Fruit fly (Drosophila melanogaster) whole organism, embryonic: ENCODE data around the gene tank.

Experiments used
- CG1024 ChIP-seq: fragments of 200-800 bp; sonication (Bioruptor generic); IDR thresholded peaks from 2 replicates; pipeline ENCODE4 v1.3.6; 2022; ENCODE audit warnings: missing biosample characterization, missing genetic modification characterization
- CG11398 ChIP-seq: fragments of 200-800 bp; sonication (Bioruptor generic); optimal IDR thresholded peaks from 2 replicates; lab custom pipeline; 2016; ENCODE audit warnings: missing biosample characterization, missing genetic modification characterization
- CG11560 ChIP-seq: fragments of 200-800 bp; sonication (Bioruptor generic); IDR thresholded peaks from 3 replicates; pipeline ENCODE4 v1.3.6; 2022; ENCODE audit warnings: missing biosample characterization, missing genetic modification characterization
- CG1647 ChIP-seq: fragments of 200-800 bp; sonication (Bioruptor generic); optimal IDR thresholded peaks from 3 replicates; lab custom pipeline; 2016; ENCODE audit warnings: missing biosample characterization, missing genetic modification characterization
- CG17912 ChIP-seq: fragments of 200-800 bp; sonication (Bioruptor generic); optimal IDR thresholded peaks from 2 replicates; lab custom pipeline; 2018; ENCODE audit warnings: missing biosample characterization, mild to moderate bottlenecking, missing genetic modification characterization
- CG18262 ChIP-seq: fragments of 200-800 bp; optimal IDR thresholded peaks from 3 replicates; lab custom pipeline; 2019; ENCODE audit warnings: missing biosample characterization, mild to moderate bottlenecking, missing genetic modification characterization, moderate library complexity
- CG34376 ChIP-seq: fragments of 200-800 bp; sonication (Bioruptor generic); optimal IDR thresholded peaks from 2 replicates; lab custom pipeline; 2018; ENCODE audit warnings: missing biosample characterization, mild to moderate bottlenecking, missing genetic modification characterization
- CG4360 ChIP-seq: fragments of 200-800 bp; sonication (Bioruptor generic); IDR thresholded peaks from 2 replicates; pipeline ENCODE4 v1.3.6; 2022; ENCODE audit warnings: missing biosample characterization, missing genetic modification characterization
- CG4820 ChIP-seq: fragments of 200-800 bp; sonication (Bioruptor generic); optimal IDR thresholded peaks from 3 replicates; lab custom pipeline; 2016; ENCODE audit warnings: missing biosample characterization, missing genetic modification characterization
- CG6654 ChIP-seq: fragments of 200-800 bp; sonication (Bioruptor generic); optimal IDR thresholded peaks from 2 replicates; lab custom pipeline; 2017; ENCODE audit warnings: missing biosample characterization, mild to moderate bottlenecking, missing genetic modification characterization
- CG6683 ChIP-seq: fragments of 200-800 bp; sonication (Bioruptor generic); optimal IDR thresholded peaks from 2 replicates; lab custom pipeline; 2017; ENCODE audit warnings: missing biosample characterization, mild to moderate bottlenecking, missing genetic modification characterization, missing genetic modification reagents
- CG6813 ChIP-seq: fragments of 200-800 bp; sonication (Bioruptor generic); optimal IDR thresholded peaks from 2 replicates; lab custom pipeline; 2017; ENCODE audit warnings: missing biosample characterization, missing genetic modification characterization, mild to moderate bottlenecking, moderate library complexity, missing genetic modification reagents
- CG7745 ChIP-seq: fragments of 200-800 bp; sonication (Bioruptor generic); optimal IDR thresholded peaks from 2 replicates; lab custom pipeline; 2018; ENCODE audit warnings: missing biosample characterization, mild to moderate bottlenecking, missing genetic modification characterization, moderate library complexity
- Camta ChIP-seq: fragments of 200-800 bp; sonication (Bioruptor generic); optimal IDR thresholded peaks from 2 replicates; lab custom pipeline; 2016; ENCODE audit warnings: missing biosample characterization, missing genetic modification characterization
- Dad ChIP-seq: fragments of 200-800 bp; sonication (Bioruptor generic); optimal IDR thresholded peaks from 3 replicates; lab custom pipeline; 2016; ENCODE audit warnings: missing biosample characterization, missing genetic modification characterization
- Dip3 ChIP-seq: fragments of 200-800 bp; sonication (Bioruptor generic); optimal IDR thresholded peaks from 3 replicates; lab custom pipeline; 2016; ENCODE audit warnings: missing biosample characterization, missing genetic modification characterization
- Doc3 ChIP-seq: fragments of 200-800 bp; sonication (Bioruptor generic); IDR thresholded peaks from 3 replicates; pipeline ENCODE4 v1.3.6; 2022; ENCODE audit warnings: missing biosample characterization, missing genetic modification characterization; ENCODE audit not compliant: partially characterized antibody
- Dp ChIP-seq: fragments of 200-800 bp; sonication (Bioruptor generic); optimal IDR thresholded peaks from 2 replicates; lab custom pipeline; 2018; ENCODE audit warnings: missing biosample characterization, mild to moderate bottlenecking, missing genetic modification characterization, moderate library complexity
- Ets97D ChIP-seq: fragments of 200-800 bp; sonication (Bioruptor generic); optimal IDR thresholded peaks from 3 replicates; lab custom pipeline; 2016; ENCODE audit warnings: missing biosample characterization, missing genetic modification characterization
- Hey ChIP-seq: fragments of 200-800 bp; sonication (Bioruptor generic); optimal IDR thresholded peaks from 3 replicates; lab custom pipeline; 2018; ENCODE audit warnings: missing biosample characterization, mild to moderate bottlenecking, missing genetic modification characterization
- Hmr ChIP-seq: fragments of 200-800 bp; sonication (Bioruptor generic); optimal IDR thresholded peaks from 3 replicates; lab custom pipeline; 2017; ENCODE audit warnings: mild to moderate bottlenecking, missing biosample characterization, missing genetic modification reagents, missing genetic modification characterization
- Myb ChIP-seq: fragments of 200-800 bp; sonication (Bioruptor generic); optimal IDR thresholded peaks from 2 replicates; lab custom pipeline; 2016; ENCODE audit warnings: missing biosample characterization, missing genetic modification characterization
- Ptx1 ChIP-seq: fragments of 200-800 bp; sonication (Bioruptor generic); IDR thresholded peaks from 2 replicates; pipeline ENCODE4 v1.3.6; 2022; ENCODE audit warnings: missing biosample characterization, missing genetic modification characterization
- Side ChIP-seq: fragments of 200-800 bp; sonication (Bioruptor generic); optimal IDR thresholded peaks from 2 replicates; lab custom pipeline; 2016; ENCODE audit warnings: missing biosample characterization, missing genetic modification characterization
- ara ChIP-seq: fragments of 200-800 bp; sonication (Bioruptor generic); IDR thresholded peaks from 2 replicates; pipeline ENCODE4 v1.3.6; 2022; ENCODE audit warnings: missing biosample characterization, missing genetic modification characterization
- bab2 ChIP-seq: fragments of 200-800 bp; sonication (Bioruptor generic); optimal IDR thresholded peaks from 2 replicates; lab custom pipeline; 2016; ENCODE audit warnings: missing biosample characterization, missing genetic modification characterization
- bsh ChIP-seq, 2 experiments: fragments of 200-800 bp; sonication (Bioruptor generic); optimal IDR thresholded peaks; 2 replicates each; lab custom pipeline; 2017 to 2018; ENCODE audit warnings: mild to moderate bottlenecking in 2 of 2, missing biosample characterization in 2 of 2, missing genetic modification characterization in 2 of 2, moderate library complexity in 1 of 2
- cato ChIP-seq: fragments of 200-800 bp; sonication (Bioruptor generic); optimal IDR thresholded peaks from 2 replicates; lab custom pipeline; 2016; ENCODE audit warnings: missing biosample characterization, missing genetic modification characterization, borderline replicate concordance
- chn ChIP-seq: fragments of 200-800 bp; sonication (Bioruptor generic); optimal IDR thresholded peaks from 2 replicates; lab custom pipeline; 2016; ENCODE audit warnings: missing biosample characterization, missing genetic modification characterization
- ci ChIP-seq: fragments of 200-800 bp; sonication (Bioruptor generic); IDR thresholded peaks from 3 replicates; pipeline ENCODE4 v1.3.6; 2022; ENCODE audit warnings: missing biosample characterization, missing genetic modification characterization
- corto ChIP-seq: fragments of 200-800 bp; sonication (Bioruptor generic); optimal IDR thresholded peaks from 2 replicates; lab custom pipeline; 2016; ENCODE audit warnings: missing biosample characterization, mild to moderate bottlenecking, missing genetic modification characterization, moderate library complexity
- cwo ChIP-seq: fragments of 200-800 bp; sonication (Bioruptor generic); optimal IDR thresholded peaks from 3 replicates; lab custom pipeline; 2017; ENCODE audit warnings: missing biosample characterization, missing genetic modification characterization, mild to moderate bottlenecking, moderate library complexity, missing genetic modification reagents
- dmrt99B ChIP-seq: fragments of 200-800 bp; sonication (Bioruptor generic); optimal IDR thresholded peaks from 2 replicates; lab custom pipeline; 2018; ENCODE audit warnings: missing biosample characterization, mild to moderate bottlenecking, missing genetic modification characterization, moderate library complexity
- eyg ChIP-seq: fragments of 200-800 bp; sonication (Bioruptor generic); optimal IDR thresholded peaks from 3 replicates; lab custom pipeline; 2016; ENCODE audit warnings: missing biosample characterization, missing genetic modification characterization
- fd102C ChIP-seq: fragments of 200-800 bp; sonication (Bioruptor generic); optimal IDR thresholded peaks from 2 replicates; lab custom pipeline; 2018; ENCODE audit warnings: missing biosample characterization, mild to moderate bottlenecking, missing genetic modification characterization, moderate library complexity
- ftz-f1 ChIP-seq: fragments of 200-800 bp; sonication (Bioruptor generic); optimal IDR thresholded peaks from 2 replicates; lab custom pipeline; 2016; ENCODE audit warnings: missing biosample characterization, missing genetic modification characterization
- gem ChIP-seq: fragments of 200-800 bp; sonication (Bioruptor generic); optimal IDR thresholded peaks from 2 replicates; lab custom pipeline; 2019; ENCODE audit warnings: missing biosample characterization, mild to moderate bottlenecking, missing genetic modification characterization, moderate library complexity
- gfzf ChIP-seq: fragments of 200-800 bp; sonication (Bioruptor generic); optimal IDR thresholded peaks from 2 replicates; lab custom pipeline; 2016; ENCODE audit warnings: missing biosample characterization, mild to moderate bottlenecking, missing genetic modification characterization, moderate library complexity
- kay ChIP-seq: fragments of 200-800 bp; sonication (Bioruptor generic); optimal IDR thresholded peaks from 2 replicates; lab custom pipeline; 2016; ENCODE audit warnings: missing biosample characterization, missing genetic modification characterization
- lilli ChIP-seq: fragments of 200-800 bp; sonication (Bioruptor generic); optimal IDR thresholded peaks from 3 replicates; lab custom pipeline; 2016; ENCODE audit warnings: missing biosample characterization, missing genetic modification characterization
- maf-S ChIP-seq: fragments of 200-800 bp; sonication (Bioruptor generic); optimal IDR thresholded peaks from 2 replicates; lab custom pipeline; 2016; ENCODE audit warnings: missing biosample characterization, missing genetic modification characterization
- onecut ChIP-seq: fragments of 200-800 bp; sonication (Bioruptor generic); IDR thresholded peaks from 2 replicates; pipeline ENCODE4 v1.3.6; 2022; ENCODE audit warnings: missing biosample characterization, missing genetic modification characterization
- sima ChIP-seq: fragments of 200-800 bp; sonication (Bioruptor generic); optimal IDR thresholded peaks from 2 replicates; lab custom pipeline; 2016; ENCODE audit warnings: missing biosample characterization, missing genetic modification characterization
- so ChIP-seq: fragments of 200-800 bp; sonication (Bioruptor generic); IDR thresholded peaks from 3 replicates; pipeline ENCODE4 v1.3.6; 2022; ENCODE audit warnings: missing biosample characterization, missing genetic modification characterization
- stc ChIP-seq: fragments of 200-800 bp; sonication (Bioruptor generic); IDR thresholded peaks from 2 replicates; pipeline ENCODE4 v1.3.6; 2022; ENCODE audit warnings: missing biosample characterization, missing genetic modification characterization
- tgo ChIP-seq: fragments of 200-800 bp; sonication (Bioruptor generic); IDR thresholded peaks from 3 replicates; pipeline ENCODE4 v1.3.6; 2022; ENCODE audit warnings: missing biosample characterization, missing genetic modification characterization
- tio ChIP-seq: fragments of 200-800 bp; sonication (Bioruptor generic); optimal IDR thresholded peaks from 2 replicates; lab custom pipeline; 2017; ENCODE audit warnings: missing biosample characterization, missing genetic modification characterization, inconsistent platforms
- tx ChIP-seq: fragments of 200-800 bp; sonication (Bioruptor generic); optimal IDR thresholded peaks from 2 replicates; lab custom pipeline; 2016; ENCODE audit warnings: missing biosample characterization, missing genetic modification characterization
- usp ChIP-seq: fragments of >200 bp; optimal IDR thresholded peaks from 2 replicates; lab custom pipeline; 2017; ENCODE audit warnings: missing biosample characterization, missing genetic modification characterization
- wdn ChIP-seq: fragments of 200-800 bp; sonication (Bioruptor generic); IDR thresholded peaks from 2 replicates; pipeline ENCODE4 v1.3.6; 2022; ENCODE audit warnings: missing biosample characterization, missing genetic modification characterization
- zfh1 ChIP-seq: fragments of 200-800 bp; sonication (Bioruptor generic); IDR thresholded peaks from 3 replicates; pipeline ENCODE4 v1.3.6; 2022; ENCODE audit warnings: missing biosample characterization, missing genetic modification characterization

The tank gene

DNA sequence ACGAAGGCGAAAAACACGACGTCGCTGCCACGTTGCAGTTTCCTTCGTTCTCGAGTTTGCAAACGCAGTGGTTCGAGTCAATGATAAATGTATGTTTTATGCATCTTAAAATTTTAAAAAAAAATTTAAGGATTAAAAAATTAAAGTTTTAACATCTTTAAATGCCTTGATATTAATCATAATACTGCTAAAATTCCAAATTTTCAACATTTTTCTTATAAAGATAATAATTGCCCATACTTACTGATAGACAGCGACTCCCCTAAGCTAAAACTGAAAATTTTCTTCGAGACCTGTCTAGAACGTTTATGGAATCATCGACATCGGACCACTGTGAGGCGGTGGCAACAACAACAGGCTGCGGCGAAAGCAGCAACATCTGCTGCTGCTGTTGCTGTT is 16.5 kb downstream of the tank start (continued):
- TF ChIP-seq CG6683 (GFP tag; lab: Kevin White, UChicago) (peak; percentile 57), Ets97D (peak; percentile 19), Hmr (GFP tag; lab: Kevin White, UChicago) (peak; percentile 83), ara (GFP tag; lab: Robert Waterston, UW) (peak; percentile 57; the same call in 1 of the 2 replicates), usp (no peak), CG6813 (GFP tag; lab: Kevin White, UChicago) (peak; percentile 50), Ptx1 (GFP tag; lab: Robert Waterston, UW) (peak; percentile 70), Dip3 (GFP tag; lab: Kevin White, UChicago) (peak; percentile 4), bsh (GFP tag; optimal IDR thresholded peaks at IDR 0.05; lab: Kevin White, UChicago) (peak; percentile 49 to 56), eyg (GFP tag; lab: Kevin White, UChicago) (no peak), CG17912 (GFP tag; lab: Kevin White, UChicago) (no peak), Side (GFP tag; lab: Kevin White, UChicago) (no peak), kay (GFP tag; lab: Kevin White, UChicago) (peak; percentile 34), ci (GFP tag; lab: Robert Waterston, UW) (peak; percentile 49; the same call in 2 of the 3 replicates), CG6654 (peak; percentile 18), bab2 (GFP tag; lab: Kevin White, UChicago) (peak; percentile 3), ftz-f1 (GFP tag; lab: Kevin White, UChicago) (no peak), CG4360 (GFP tag; lab: Robert Waterston, UW) (peak; percentile 88), Camta (GFP tag; lab: Kevin White, UChicago) (peak; percentile 45), onecut (GFP tag; lab: Robert Waterston, UW) (no peak), CG1647 (peak; percentile 44), tgo (GFP tag; lab: Robert Waterston, UW) (peak; percentile 63), dmrt99B (peak; percentile 85), gem (tag; lab: Kevin White, UChicago) (peak; percentile 82), CG18262 (peak; percentile 83), Dp (GFP tag; lab: Kevin White, UChicago) (no peak), tx (GFP tag; lab: Kevin White, UChicago) (peak; percentile 14), lilli (GFP tag; lab: Kevin White, UChicago) (peak; percentile 64), CG11560 (peak; percentile 38; the same call in 1 of the 3 replicates), maf-S (GFP tag; lab: Kevin White, UChicago) (peak; percentile 19), Doc3 (GFP tag; lab: Robert Waterston, UW) (no peak), Hey (tag; lab: Kevin White, UChicago) (no peak), so (GFP tag; lab: Robert Waterston, UW) (peak; percentile 79), chn (GFP tag; lab: Kevin White, UChicago) (no peak), CG34376 (GFP tag; lab: Kevin White, UChicago) (peak; percentile 65), CG7745 (tag; lab: Kevin White, UChicago) (no peak), sima (GFP tag; lab: Kevin White, UChicago) (no peak), zfh1 (GFP tag; lab: Robert Waterston, UW) (peak; percentile 69), Myb (peak; percentile 2), cwo (GFP tag; lab: Kevin White, UChicago) (peak; percentile 85), stc (peak; percentile 42), cato (GFP tag; lab: Kevin White, UChicago) (no peak), CG11398 (GFP tag; lab: Kevin White, UChicago) (no peak), tio (peak; percentile 37), wdn (peak; percentile 51; the same call in 1 of the 2 replicates), Dad (GFP tag; lab: Kevin White, UChicago) (no peak), gfzf (GFP tag; lab: Kevin White, UChicago) (no peak), fd102C (GFP tag; lab: Kevin White, UChicago) (no peak), corto (GFP tag; lab: Kevin White, UChicago) (peak; percentile 58), CG1024 (no peak), CG4820 (GFP tag; lab: Kevin White, UChicago) (peak; percentile 52)
